Fruit fly (Drosophila melanogaster) whole organism: ENCODE results near the gene aay.

Experiments used
- CG8478 ChIP-seq: fragments of >200 bp; optimal IDR thresholded peaks from 2 replicates; lab custom pipeline; 2018; ENCODE audit warnings: inconsistent platforms
- Dll ChIP-seq: fragments of >200 bp; optimal IDR thresholded peaks from 2 replicates; lab custom pipeline; 2017
- EcR ChIP-seq, 2 experiments: fragments of >200 bp; optimal IDR thresholded peaks; 2 replicates each; lab custom pipeline; 2017; ENCODE audit warnings: missing biosample characterization in 2 of 2, missing genetic modification characterization in 2 of 2, missing genetic modification reagents in 2 of 2
- pan ChIP-seq: fragments of >200 bp; optimal IDR thresholded peaks from 2 replicates; lab custom pipeline; 2017
- psq ChIP-seq: fragments of >200 bp; optimal IDR thresholded peaks from 2 replicates; lab custom pipeline; 2017
- usp ChIP-seq: fragments of >200 bp; optimal IDR thresholded peaks from 2 replicates; lab custom pipeline; 2017; ENCODE audit warnings: missing biosample characterization, missing genetic modification characterization, mixed read lengths

DNA sequence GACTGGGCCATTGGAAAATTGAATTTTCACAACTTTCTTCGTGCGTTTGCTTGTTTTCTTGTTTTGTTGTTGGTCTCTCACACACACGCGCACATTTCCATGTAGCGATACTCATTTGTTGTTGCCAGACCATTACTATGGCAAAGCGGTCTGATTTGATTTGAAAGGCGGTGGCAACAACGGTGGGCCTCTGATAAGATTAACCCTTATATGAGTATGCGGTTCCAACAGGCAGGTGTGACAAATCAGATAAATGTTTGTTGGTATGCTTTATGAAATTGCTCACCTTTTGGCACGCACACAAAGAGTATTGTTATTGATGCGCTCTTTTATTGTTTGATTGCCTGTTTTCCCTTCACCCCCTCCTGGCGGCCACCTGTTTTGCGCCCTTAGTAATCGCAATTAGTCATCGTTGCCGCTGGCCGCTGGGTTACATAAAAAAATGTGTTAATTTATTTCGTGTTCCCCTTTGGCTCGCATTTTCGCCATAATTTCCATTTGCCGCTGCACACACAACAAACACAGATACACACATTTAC lies 24.3 kb downstream of the aay start:
- TF ChIP-seq usp, result no peak
- TF ChIP-seq pan, result no peak
- no peak for TF ChIP-seq Dll
- TF ChIP-seq CG8478 (lab: Kevin White, UChicago), result no peak
- TF ChIP-seq EcR (GFP tag; optimal IDR thresholded peaks at IDR 0.05; lab: Kevin White, UChicago), result no peak
- TF ChIP-seq psq (lab: Kevin White, UChicago), result no peak
